Fruit fly (Drosophila melanogaster) whole organism, wandering third instar larva: Measurements from ENCODE around the gene Clp.

Source experiments
- Abd-B ChIP-seq: fragments of >200 bp; optimal IDR thresholded peaks from 2 replicates; lab custom pipeline; 2017; ENCODE audit warnings: missing biosample characterization, missing genetic modification characterization
- CG32264 ChIP-seq: fragments of 200-800 bp; sonication (Bioruptor generic); optimal IDR thresholded peaks from 2 replicates; lab custom pipeline; 2016; ENCODE audit warnings: missing biosample characterization, missing genetic modification characterization
- CG9705 ChIP-seq: fragments of 200-800 bp; sonication (Bioruptor generic); optimal IDR thresholded peaks from 2 replicates; lab custom pipeline; 2018; ENCODE audit warnings: missing biosample characterization, mild to moderate bottlenecking, missing genetic modification characterization
- CrebA ChIP-seq: fragments of 200-800 bp; sonication (Bioruptor generic); optimal IDR thresholded peaks from 2 replicates; lab custom pipeline; 2016; ENCODE audit warnings: missing biosample characterization, mild to moderate bottlenecking, missing genetic modification characterization, borderline replicate concordance
- Dfd ChIP-seq: fragments of >200 bp; optimal IDR thresholded peaks from 2 replicates; lab custom pipeline; 2017; ENCODE audit warnings: missing biosample characterization, missing genetic modification characterization
- Dif ChIP-seq: fragments of 200-275, 200-300 bp; sonication (Bioruptor generic); optimal IDR thresholded peaks from 2 replicates; lab custom pipeline; 2018; ENCODE audit warnings: missing biosample characterization, missing genetic modification characterization; ENCODE audit not compliant: partially characterized antibody
- GATAd ChIP-seq: sonication (Bioruptor generic); optimal IDR thresholded peaks from 2 replicates; lab custom pipeline; 2016; ENCODE audit warnings: missing biosample characterization, missing genetic modification characterization
- HLH106 ChIP-seq: fragments of 200-800 bp; optimal IDR thresholded peaks from 3 replicates; lab custom pipeline; 2019; ENCODE audit warnings: missing biosample characterization, mild to moderate bottlenecking, missing genetic modification characterization, moderate library complexity
- Hnf4 ChIP-seq: fragments of 200-800 bp; sonication (Bioruptor generic); optimal IDR thresholded peaks from 2 replicates; lab custom pipeline; 2016; ENCODE audit warnings: missing biosample characterization, mild to moderate bottlenecking, missing genetic modification characterization
- Hr78 ChIP-seq: fragments of >200 bp; optimal IDR thresholded peaks from 2 replicates; lab custom pipeline; 2017; ENCODE audit warnings: missing biosample characterization, missing genetic modification characterization
- Hr83 ChIP-seq: fragments of 200-300 bp; sonication (Bioruptor generic); optimal IDR thresholded peaks from 2 replicates; lab custom pipeline; 2016; ENCODE audit warnings: missing biosample characterization, mild to moderate bottlenecking, missing genetic modification characterization, moderate library complexity; ENCODE audit not compliant: poor library complexity, severe bottlenecking
- Jra ChIP-seq: sonication (Bioruptor generic); optimal IDR thresholded peaks from 2 replicates; lab custom pipeline; 2016; ENCODE audit warnings: missing biosample characterization, missing genetic modification characterization
- Mio ChIP-seq: sonication (Bioruptor generic); optimal IDR thresholded peaks from 2 replicates; lab custom pipeline; 2016; ENCODE audit warnings: missing biosample characterization, missing genetic modification characterization
- Myc ChIP-seq: fragments of >200 bp; optimal IDR thresholded peaks from 2 replicates; lab custom pipeline; 2017
- N ChIP-seq: fragments of >200 bp; optimal IDR thresholded peaks from 2 replicates; lab custom pipeline; 2018; ENCODE audit warnings: missing biosample characterization, missing external identifiers, missing genetic modification characterization
- OdsH ChIP-seq: fragments of 200-800 bp; sonication (Bioruptor generic); optimal IDR thresholded peaks from 2 replicates; lab custom pipeline; 2016; ENCODE audit warnings: missing biosample characterization, mild to moderate bottlenecking, missing genetic modification characterization
- Rel ChIP-seq, 2 experiments: fragments of 200-800 bp; sonication (Bioruptor generic) in 1 of 2; optimal IDR thresholded peaks; 2 replicates in 1 of 2; 3 replicates in 1 of 2; lab custom pipeline; 2016 to 2019; ENCODE audit warnings: mild to moderate bottlenecking in 2 of 2, missing biosample characterization in 2 of 2, missing genetic modification characterization in 2 of 2, moderate library complexity in 1 of 2
- Sp1 ChIP-seq: fragments of 200-800 bp; sonication (Bioruptor generic); optimal IDR thresholded peaks from 3 replicates; lab custom pipeline; 2019; ENCODE audit warnings: missing biosample characterization, mild to moderate bottlenecking, missing genetic modification characterization, moderate library complexity
- Vsx2 ChIP-seq: fragments of 200-300, 225-300 bp; sonication (Bioruptor generic); optimal IDR thresholded peaks from 2 replicates; lab custom pipeline; 2018; ENCODE audit warnings: missing biosample characterization, missing genetic modification characterization; ENCODE audit not compliant: partially characterized antibody
- br ChIP-seq: fragments of 200-800 bp; sonication (Bioruptor generic); optimal IDR thresholded peaks from 2 replicates; lab custom pipeline; 2016; ENCODE audit warnings: missing biosample characterization, missing genetic modification characterization
- brk ChIP-seq: fragments of 200-800 bp; sonication (Bioruptor generic); optimal IDR thresholded peaks from 2 replicates; lab custom pipeline; 2016; ENCODE audit warnings: missing biosample characterization, mild to moderate bottlenecking, missing genetic modification characterization
- dl ChIP-seq, 2 experiments: fragments of 175-275, 200-275 bp in 1 of 2; fragments of 200-275 bp in 1 of 2; sonication (Bioruptor generic); optimal IDR thresholded peaks; lab custom pipeline; 2018; ENCODE audit warnings: mild to moderate bottlenecking in 2 of 2, missing biosample characterization in 2 of 2, missing genetic modification characterization in 2 of 2, moderate library complexity in 2 of 2; ENCODE audit not compliant: partially characterized antibody in 2 of 2, insufficient read depth in 1 of 2
- dmrt93B ChIP-seq: fragments of 200-800 bp; sonication (Bioruptor generic); optimal IDR thresholded peaks from 2 replicates; lab custom pipeline; 2018; ENCODE audit warnings: missing biosample characterization, mild to moderate bottlenecking, missing genetic modification characterization
- dsf ChIP-seq: sonication (Bioruptor generic); optimal IDR thresholded peaks from 2 replicates; lab custom pipeline; 2016; ENCODE audit warnings: missing biosample characterization, missing genetic modification characterization, borderline replicate concordance
- ey ChIP-seq: fragments of 200-800 bp; sonication (Bioruptor generic); optimal IDR thresholded peaks from 2 replicates; lab custom pipeline; 2016; ENCODE audit warnings: missing biosample characterization, missing genetic modification characterization
- foxo ChIP-seq, 2 experiments: fragments of 200-800 bp; sonication (Bioruptor generic); optimal IDR thresholded peaks; 2 replicates in 1 of 2; 3 replicates in 1 of 2; lab custom pipeline; 2016 to 2017; ENCODE audit warnings: missing biosample characterization in 2 of 2, missing genetic modification characterization in 2 of 2
- fru ChIP-seq: fragments of 200-800 bp; sonication (Bioruptor generic); optimal IDR thresholded peaks from 3 replicates; lab custom pipeline; 2016; ENCODE audit warnings: missing biosample characterization, mild to moderate bottlenecking, missing genetic modification characterization
- h ChIP-seq: fragments of 200-800 bp; sonication (Bioruptor generic); optimal IDR thresholded peaks from 3 replicates; lab custom pipeline; 2016; ENCODE audit warnings: missing biosample characterization, mild to moderate bottlenecking, missing genetic modification characterization
- jim ChIP-seq: fragments of 175-275, 200-325 bp; sonication (Bioruptor generic); optimal IDR thresholded peaks from 2 replicates; lab custom pipeline; 2016; ENCODE audit warnings: missing biosample characterization, mild to moderate bottlenecking, missing genetic modification characterization
- lola ChIP-seq: fragments of >200 bp; optimal IDR thresholded peaks from 2 replicates; lab custom pipeline; 2017; ENCODE audit warnings: missing biosample characterization, missing genetic modification characterization
- pan ChIP-seq: fragments of >200 bp; optimal IDR thresholded peaks from 2 replicates; lab custom pipeline; 2017
- psq ChIP-seq: fragments of 200-800 bp; sonication (Bioruptor generic); optimal IDR thresholded peaks from 3 replicates; lab custom pipeline; 2017; ENCODE audit warnings: missing biosample characterization, mild to moderate bottlenecking, missing genetic modification characterization, moderate library complexity
- rgr ChIP-seq: fragments of 200-800 bp; sonication (Bioruptor generic); optimal IDR thresholded peaks from 3 replicates; lab custom pipeline; 2016; ENCODE audit warnings: missing biosample characterization, mild to moderate bottlenecking, missing genetic modification characterization
- sage ChIP-seq: fragments of 200-800 bp; sonication (Bioruptor generic); optimal IDR thresholded peaks from 2 replicates; lab custom pipeline; 2016; ENCODE audit warnings: missing biosample characterization, mild to moderate bottlenecking, missing genetic modification characterization
- sv ChIP-seq: fragments of 200-800 bp; sonication (Bioruptor generic); optimal IDR thresholded peaks from 3 replicates; lab custom pipeline; 2016; ENCODE audit warnings: missing biosample characterization, missing genetic modification characterization
- tai ChIP-seq: sonication (Bioruptor generic); optimal IDR thresholded peaks from 2 replicates; lab custom pipeline; 2016; ENCODE audit warnings: missing biosample characterization, missing genetic modification characterization
- usp ChIP-seq: fragments of >200 bp; optimal IDR thresholded peaks from 2 replicates; lab custom pipeline; 2017; ENCODE audit warnings: missing biosample characterization, missing genetic modification characterization
- woc ChIP-seq: sonication (Bioruptor generic); optimal IDR thresholded peaks from 2 replicates; lab custom pipeline; 2016; ENCODE audit warnings: missing biosample characterization, mild to moderate bottlenecking, missing genetic modification characterization

The Clp gene

DNA sequence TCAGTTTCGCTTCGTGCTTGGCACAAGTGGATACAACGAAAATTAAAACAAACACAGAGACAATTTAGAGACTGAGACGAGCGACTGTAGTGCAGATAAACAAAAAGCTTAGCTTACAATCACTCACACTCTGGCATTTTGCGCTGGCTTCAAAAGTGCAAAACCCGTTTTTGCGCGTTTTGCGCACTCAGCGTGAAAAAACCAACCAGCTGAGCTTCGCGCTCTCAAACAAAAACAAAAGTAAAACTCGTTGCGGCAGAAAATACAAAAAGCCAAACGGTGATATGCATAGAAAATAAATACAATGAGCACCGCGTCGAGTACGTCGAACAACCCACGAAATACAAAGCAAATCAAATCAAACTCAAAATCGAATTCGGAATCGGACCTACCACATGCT lies 21.0 kb downstream of the Clp start:
- no peak for TF ChIP-seq rgr (GFP tag; lab: Kevin White, UChicago)
- TF ChIP-seq woc (GFP tag; lab: Kevin White, UChicago), result no peak
- no peak for TF ChIP-seq sv
- TF ChIP-seq fru (GFP tag; lab: Kevin White, UChicago), result no peak
- no peak for TF ChIP-seq Hr83
- TF ChIP-seq Mio (GFP tag; lab: Kevin White, UChicago), result no peak
- no peak for TF ChIP-seq Vsx2 (GFP tag; lab: Kevin White, UChicago)
- no peak for TF ChIP-seq ey
- TF ChIP-seq HLH106 (tag; lab: Kevin White, UChicago), result no peak
- no peak for TF ChIP-seq pan (lab: Kevin White, UChicago)
- TF ChIP-seq Hr78 (GFP tag; lab: Kevin White, UChicago), result no peak
- TF ChIP-seq sage (GFP tag; lab: Kevin White, UChicago), result no peak
- TF ChIP-seq Abd-B, result no peak
- no peak for TF ChIP-seq GATAd (GFP tag; lab: Kevin White, UChicago)
- no peak for TF ChIP-seq Myc (lab: Kevin White, UChicago)
- TF ChIP-seq brk (GFP tag; lab: Kevin White, UChicago), result no peak
- no peak for TF ChIP-seq psq (GFP tag; lab: Kevin White, UChicago)

DNA sequence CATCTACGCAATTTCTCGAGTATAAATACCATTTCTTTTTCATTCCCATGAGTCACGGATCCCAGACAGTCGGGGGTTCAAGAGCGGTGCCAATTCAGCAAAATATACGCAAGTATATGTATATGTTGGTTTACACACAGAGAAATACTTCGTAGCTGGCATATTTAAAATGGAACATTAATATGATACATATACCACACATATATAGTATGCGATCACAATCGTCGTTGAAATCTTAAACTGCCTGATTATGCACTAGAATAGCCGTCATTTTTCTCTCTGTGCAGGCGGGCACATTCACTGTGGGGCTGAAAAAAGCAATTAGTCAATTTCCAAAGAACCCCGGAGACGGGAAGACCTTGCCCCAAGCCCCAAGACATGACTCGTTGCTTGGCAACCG lies 21.9 kb downstream of the Clp start:
- TF ChIP-seq sage (GFP tag; lab: Kevin White, UChicago) (peak; percentile 91), usp (no peak), dl (GFP tag; optimal IDR thresholded peaks at IDR 0.05; lab: Kevin White, UChicago; ENCODE audit: insufficient read depth in 1 of 2, partially characterized antibody in 2 of 2) (no peak), HLH106 (tag; lab: Kevin White, UChicago) (peak; percentile 97), brk (GFP tag; lab: Kevin White, UChicago) (peak; percentile 86), dsf (GFP tag; lab: Kevin White, UChicago) (peak; percentile 80), fru (GFP tag; lab: Kevin White, UChicago) (peak; percentile 95), N (no peak), foxo (GFP tag; optimal IDR thresholded peaks at IDR 0.05; lab: Kevin White, UChicago) (peak; percentile 57 to 96), Rel (GFP tag; optimal IDR thresholded peaks at IDR 0.05; lab: Kevin White, UChicago) (peak; percentile 87), Rel (tag; optimal IDR thresholded peaks at IDR 0.05; lab: Kevin White, UChicago) (peak; percentile 86), Sp1 (peak; percentile 93), jim (GFP tag; lab: Kevin White, UChicago) (no peak), CG32264 (GFP tag; lab: Kevin White, UChicago) (peak; percentile 87), CrebA (GFP tag; lab: Kevin White, UChicago) (no peak), rgr (GFP tag; lab: Kevin White, UChicago) (peak; percentile 96), Jra (GFP tag; lab: Kevin White, UChicago) (peak; percentile 95), Dfd (GFP tag; lab: Kevin White, UChicago) (no peak), ey (peak; percentile 93), pan (lab: Kevin White, UChicago) (no peak), dmrt93B (GFP tag; lab: Kevin White, UChicago) (peak; percentile 91), Myc (lab: Kevin White, UChicago) (no peak), woc (GFP tag; lab: Kevin White, UChicago) (peak; percentile 86), Hr78 (GFP tag; lab: Kevin White, UChicago) (no peak), tai (GFP tag; lab: Kevin White, UChicago) (peak; percentile 95), Abd-B (no peak), Hr83 (peak; percentile 76), Vsx2 (GFP tag; lab: Kevin White, UChicago) (no peak), CG9705 (GFP tag; lab: Kevin White, UChicago) (peak; percentile 94), sv (peak; percentile 64), psq (GFP tag; lab: Kevin White, UChicago) (peak; percentile 91), br (GFP tag; lab: Kevin White, UChicago) (peak; percentile 97), h (peak; percentile 97), Dif (no peak), Mio (GFP tag; lab: Kevin White, UChicago) (peak; percentile 87), OdsH (peak; percentile 96), GATAd (GFP tag; lab: Kevin White, UChicago) (peak; percentile 85), Hnf4 (GFP tag; lab: Kevin White, UChicago) (peak; percentile 97), lola (GFP tag; lab: Kevin White, UChicago) (no peak)
